Worm (Caenorhabditis elegans) whole organism, early embryonic: ENCODE results near the gene Y69A2AR.31.

Source experiments
- B0310.2 ChIP-seq: sonication (generic microtip); optimal IDR thresholded peaks from 2 replicates; lab custom pipeline; 2016; ENCODE audit warnings: mild to moderate bottlenecking, missing genetic modification characterization, missing compliant biosample characterization
- F13C5.2 ChIP-seq: sonication (generic microtip); optimal IDR thresholded peaks from 2 replicates; lab custom pipeline; 2017; ENCODE audit warnings: mild to moderate bottlenecking, missing genetic modification characterization, inconsistent platforms, missing compliant biosample characterization
- aly-1 ChIP-seq: sonication (generic microtip); optimal IDR thresholded peaks from 2 replicates; lab custom pipeline; 2016; ENCODE audit warnings: missing genetic modification characterization, missing compliant biosample characterization
- ama-1 ChIP-seq: fragments of 150-350 bp; optimal IDR thresholded peaks from 2 replicates; lab custom pipeline; 2014
- ceh-13 ChIP-seq: fragments of 200-800 bp; sonication (Bioruptor generic); optimal IDR thresholded peaks from 2 replicates; lab custom pipeline; 2018; ENCODE audit warnings: mild to moderate bottlenecking, missing genetic modification characterization, missing compliant biosample characterization
- ceh-36 ChIP-seq: sonication (generic microtip); optimal IDR thresholded peaks from 2 replicates; lab custom pipeline; 2016; ENCODE audit warnings: missing genetic modification characterization, inconsistent platforms, missing compliant biosample characterization
- ets-7 ChIP-seq: sonication (generic microtip); optimal IDR thresholded peaks from 2 replicates; lab custom pipeline; 2016; ENCODE audit warnings: missing genotype, missing genetic modification characterization, missing compliant biosample characterization
- flt-1 ChIP-seq: fragments of 200-800 bp; sonication (Bioruptor generic); IDR thresholded peaks from 2 replicates; pipeline ENCODE4 v1.3.6; 2022; ENCODE audit warnings: missing genetic modification characterization, missing compliant biosample characterization
- hmbx-1 ChIP-seq: sonication (generic microtip); optimal IDR thresholded peaks from 2 replicates; lab custom pipeline; 2016; ENCODE audit warnings: mild to moderate bottlenecking, missing genetic modification characterization, missing compliant biosample characterization
- hmg-4 ChIP-seq: fragments of 200-800 bp; sonication (Bioruptor generic); optimal IDR thresholded peaks from 2 replicates; lab custom pipeline; 2018; ENCODE audit warnings: mild to moderate bottlenecking, missing genetic modification characterization, missing compliant biosample characterization
- hnd-1 ChIP-seq: sonication (generic microtip); optimal IDR thresholded peaks from 2 replicates; lab custom pipeline; 2016; ENCODE audit warnings: missing genetic modification characterization, missing compliant biosample characterization
- pes-1 ChIP-seq: fragments of 200-800 bp; sonication (Bioruptor generic); IDR thresholded peaks from 2 replicates; pipeline ENCODE4 v1.3.6; 2022; ENCODE audit warnings: missing genetic modification reagents, missing genetic modification characterization, missing compliant biosample characterization
- scrt-1 ChIP-seq: fragments of 200-800 bp; sonication (Bioruptor generic); IDR thresholded peaks from 2 replicates; pipeline ENCODE4 v1.3.6; 2022; ENCODE audit warnings: missing genetic modification characterization, missing compliant biosample characterization
- sea-1 ChIP-seq: fragments of 200-800 bp; sonication (Bioruptor generic); conservative IDR thresholded peaks from 2 replicates; pipeline ENCODE4 v1.3.6; 2022; ENCODE audit warnings: missing genetic modification characterization, missing compliant biosample characterization
- tbx-11 ChIP-seq: fragments of 200-800 bp; sonication (Bioruptor generic); IDR thresholded peaks from 2 replicates; pipeline ENCODE4 v1.3.6; 2022; ENCODE audit warnings: missing genetic modification characterization, missing compliant biosample characterization
- tbx-37 ChIP-seq: fragments of 200-800 bp; sonication (Bioruptor generic); conservative IDR thresholded peaks from 2 replicates; pipeline ENCODE4 v1.3.6; 2022; ENCODE audit warnings: missing genetic modification reagents, missing genetic modification characterization, missing compliant biosample characterization
- tra-4 ChIP-seq: sonication (generic microtip); optimal IDR thresholded peaks from 2 replicates; lab custom pipeline; 2017; ENCODE audit warnings: missing genetic modification characterization, missing compliant biosample characterization

Y69A2AR.31 gene

DNA sequence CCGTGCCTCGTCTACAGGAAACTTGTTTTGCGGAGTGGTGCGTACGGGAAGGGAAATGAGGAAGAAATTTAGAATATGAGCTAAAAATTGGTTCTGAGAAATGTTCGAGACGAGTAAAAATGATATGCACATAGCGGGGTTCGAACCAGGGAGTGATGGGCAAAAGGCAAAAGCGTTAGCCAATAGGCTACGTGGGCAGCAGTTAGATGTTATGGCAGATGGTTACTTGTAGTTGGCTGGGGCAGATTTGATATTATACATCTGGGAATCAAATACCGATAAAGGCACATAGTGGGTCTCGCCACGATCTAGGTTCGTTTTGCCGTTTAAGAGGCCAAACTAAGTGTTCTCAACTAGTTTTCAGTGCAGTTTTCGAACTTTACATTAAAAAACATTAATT, 6.5 kb downstream of the Y69A2AR.31 start:
- TF ChIP-seq pes-1 (GFP tag; lab: Robert Waterston, UW), result peak; percentile 82
- no peak for TF ChIP-seq ceh-36 (tag; lab: Kevin White, UChicago)
- TF ChIP-seq hmbx-1 (tag; lab: Kevin White, UChicago), result no peak
- TF ChIP-seq tbx-37 (GFP tag; lab: Robert Waterston, UW), result 0 out of 2 replicates have a peak, but pooled peaks have one; percentile 20
- no peak for TF ChIP-seq tra-4 (tag; lab: Kevin White, UChicago)
- peak; percentile 54; the same call in 1 of the 2 replicates for TF ChIP-seq sea-1 (GFP tag; lab: Robert Waterston, UW)
- peak; percentile 77 for TF ChIP-seq flt-1
- no peak for TF ChIP-seq hmg-4 (GFP tag; lab: Kevin White, UChicago)
- peak; percentile 37 for TF ChIP-seq aly-1 (tag; lab: Kevin White, UChicago)
- no peak for TF ChIP-seq F13C5.2
- TF ChIP-seq tbx-11 (GFP tag; lab: Robert Waterston, UW), result peak; percentile 55; the same call in 1 of the 2 replicates
- TF ChIP-seq ama-1 (lab: Kevin White, UChicago), result no peak
- peak; percentile 32; the same call in 1 of the 2 replicates for TF ChIP-seq scrt-1 (GFP tag; lab: Robert Waterston, UW)
- TF ChIP-seq ets-7, result no peak
- TF ChIP-seq ceh-13, result no peak
- no peak for TF ChIP-seq hnd-1 (tag; lab: Kevin White, UChicago)
- TF ChIP-seq B0310.2 (tag; lab: Kevin White, UChicago), result peak; percentile 35

DNA sequence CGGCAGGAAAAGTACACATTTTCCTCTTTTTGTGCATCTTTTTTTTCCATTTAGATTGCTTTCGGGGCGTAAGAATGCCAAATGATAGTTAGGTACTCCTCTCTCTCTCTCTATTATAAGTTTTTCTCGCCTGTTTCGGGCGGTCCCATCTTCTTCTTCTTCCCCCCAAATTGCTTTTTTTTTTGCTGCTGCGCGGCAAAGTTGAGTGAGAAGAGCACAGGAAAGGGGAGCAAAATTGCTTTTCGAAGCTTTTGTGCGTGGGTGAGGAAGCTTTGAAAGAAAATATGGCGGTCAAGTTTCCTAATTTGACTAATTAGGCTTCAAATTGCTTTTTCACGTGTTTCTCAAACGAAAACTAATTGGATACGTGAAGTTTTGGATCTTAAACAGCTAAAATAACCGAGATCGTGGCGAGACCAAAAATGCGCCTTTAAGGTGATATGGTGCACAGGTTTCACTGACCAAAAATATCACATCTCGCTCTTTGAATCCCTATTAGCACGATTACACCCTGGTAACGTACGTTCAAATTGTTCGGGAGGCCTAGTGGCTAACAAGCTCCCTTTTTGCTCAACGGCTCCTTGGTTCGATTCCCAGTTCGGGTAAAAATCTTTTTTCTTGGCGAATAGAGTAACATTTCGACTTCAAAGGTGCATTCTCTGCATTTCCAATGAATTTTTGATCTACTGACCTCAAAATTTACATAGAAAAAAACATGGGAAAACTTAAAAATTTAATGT, 7.2 kb downstream of the Y69A2AR.31 start:
- TF ChIP-seq pes-1 (GFP tag; lab: Robert Waterston, UW) (peak; percentile 16; the same call in 1 of the 2 replicates), tra-4 (tag; lab: Kevin White, UChicago) (no peak), tbx-37 (GFP tag; lab: Robert Waterston, UW) (no peak), aly-1 (tag; lab: Kevin White, UChicago) (no peak)

DNA sequence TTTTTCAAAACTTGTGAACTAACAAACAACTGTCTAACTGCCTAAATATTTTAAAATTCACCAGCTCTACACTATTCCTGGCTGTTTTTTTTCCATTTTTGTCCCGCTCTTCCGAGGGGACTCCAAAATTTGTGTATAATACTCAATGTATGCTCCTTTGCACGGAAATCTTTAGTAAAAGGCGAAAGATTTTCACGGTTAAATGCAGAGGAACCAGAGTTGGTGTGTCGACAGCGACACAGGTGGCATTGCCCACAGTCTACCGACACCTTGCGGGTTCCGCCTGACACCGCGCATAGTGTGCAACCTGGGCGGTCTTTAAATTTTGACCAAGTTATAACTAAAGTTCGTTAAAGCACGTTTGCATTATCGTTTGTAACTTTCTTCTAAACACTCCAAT, 8.8 kb downstream of the Y69A2AR.31 start:
- TF ChIP-seq ceh-13 (no peak), ceh-36 (tag; lab: Kevin White, UChicago) (no peak), ama-1 (lab: Kevin White, UChicago) (no peak), hnd-1 (tag; lab: Kevin White, UChicago) (no peak), sea-1 (GFP tag; lab: Robert Waterston, UW) (no peak), tra-4 (tag; lab: Kevin White, UChicago) (no peak), aly-1 (tag; lab: Kevin White, UChicago) (no peak), hmbx-1 (tag; lab: Kevin White, UChicago) (no peak), tbx-11 (GFP tag; lab: Robert Waterston, UW) (no peak), hmg-4 (GFP tag; lab: Kevin White, UChicago) (no peak), F13C5.2 (no peak), ets-7 (no peak), flt-1 (no peak), tbx-37 (GFP tag; lab: Robert Waterston, UW) (no peak), pes-1 (GFP tag; lab: Robert Waterston, UW) (no peak), B0310.2 (tag; lab: Kevin White, UChicago) (no peak), scrt-1 (GFP tag; lab: Robert Waterston, UW) (no peak)

DNA sequence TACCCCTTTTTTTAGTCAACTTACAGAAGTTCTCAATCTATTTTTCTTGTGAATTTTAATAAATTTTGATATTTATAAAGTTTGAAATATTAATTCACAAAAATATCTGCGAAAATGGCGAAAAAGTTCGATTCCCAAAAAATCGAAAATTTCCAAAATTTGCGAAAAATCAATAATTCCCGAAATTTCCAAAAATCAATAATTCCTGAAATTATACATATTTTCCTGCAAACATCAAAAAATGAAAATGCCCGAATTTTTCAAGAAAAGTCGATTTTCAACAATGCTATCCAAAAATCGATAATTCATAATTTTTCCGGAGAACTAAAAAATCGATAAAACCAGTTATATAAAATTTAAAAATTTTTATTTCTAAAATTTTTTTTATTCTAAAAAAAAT, 13.8 kb downstream of the Y69A2AR.31 start:
- TF ChIP-seq scrt-1 (GFP tag; lab: Robert Waterston, UW) (no peak), ceh-13 (no peak), hmg-4 (GFP tag; lab: Kevin White, UChicago) (no peak), hmbx-1 (tag; lab: Kevin White, UChicago) (no peak), tra-4 (tag; lab: Kevin White, UChicago) (no peak), tbx-11 (GFP tag; lab: Robert Waterston, UW) (no peak), hnd-1 (tag; lab: Kevin White, UChicago) (no peak)

DNA sequence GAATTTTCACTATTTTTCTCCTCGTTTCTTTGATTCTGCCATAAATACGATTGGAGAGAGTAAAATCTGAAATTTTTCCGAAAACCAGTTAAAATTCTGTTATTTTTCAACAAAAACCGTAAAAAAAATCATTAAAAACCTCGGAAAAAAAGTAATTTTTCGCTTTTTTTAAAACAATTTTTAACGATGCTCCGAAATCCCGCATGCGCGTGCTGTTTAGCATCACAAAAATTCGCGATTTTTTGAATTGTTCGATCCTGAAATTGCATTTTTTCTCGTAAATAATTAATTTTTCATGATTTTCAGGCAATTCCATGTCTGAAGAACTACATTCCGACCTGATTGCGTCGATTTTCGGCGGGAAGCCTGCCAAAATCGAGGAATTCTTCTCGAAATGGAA, 21.1 kb downstream of the Y69A2AR.31 start, which contains the start of gene ric-8:
TSS of gene ric-8 (plus strand) at position 301 of the 400 bp plus-strand sequence.
- TF ChIP-seq sea-1 (GFP tag; lab: Robert Waterston, UW) (no peak), tra-4 (tag; lab: Kevin White, UChicago) (no peak), hmg-4 (GFP tag; lab: Kevin White, UChicago) (no peak), ets-7 (no peak), tbx-11 (GFP tag; lab: Robert Waterston, UW) (no peak), tbx-37 (GFP tag; lab: Robert Waterston, UW) (no peak), B0310.2 (tag; lab: Kevin White, UChicago) (no peak), F13C5.2 (no peak), aly-1 (tag; lab: Kevin White, UChicago) (no peak), hnd-1 (tag; lab: Kevin White, UChicago) (no peak), ceh-36 (tag; lab: Kevin White, UChicago) (no peak), flt-1 (no peak), ama-1 (lab: Kevin White, UChicago) (no peak), pes-1 (GFP tag; lab: Robert Waterston, UW) (no peak)

DNA sequence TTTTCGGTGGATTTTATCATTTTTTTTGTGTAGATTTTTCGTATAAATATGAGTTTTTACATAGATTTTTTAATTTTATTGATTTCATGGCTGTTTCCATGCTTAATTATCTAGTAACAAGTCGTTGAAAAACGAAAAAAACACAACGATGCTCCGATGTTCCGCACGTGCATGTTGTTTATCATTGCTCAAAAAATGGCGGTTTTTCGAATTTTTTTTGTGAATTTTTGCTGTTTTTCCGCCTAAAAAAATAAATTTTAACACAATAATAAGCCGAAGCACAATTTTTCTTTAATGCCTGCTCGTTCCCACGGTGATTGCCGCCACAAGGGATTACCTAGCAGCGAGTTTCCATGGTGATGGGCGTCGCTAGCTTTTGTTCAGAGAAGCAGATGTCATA, 21.7 kb downstream of the Y69A2AR.31 start:
- TF ChIP-seq pes-1 (GFP tag; lab: Robert Waterston, UW), result no peak
- TF ChIP-seq ceh-13, result no peak
- TF ChIP-seq tbx-37 (GFP tag; lab: Robert Waterston, UW), result no peak
- no peak for TF ChIP-seq hmg-4 (GFP tag; lab: Kevin White, UChicago)
- no peak for TF ChIP-seq tbx-11 (GFP tag; lab: Robert Waterston, UW)
- TF ChIP-seq scrt-1 (GFP tag; lab: Robert Waterston, UW), result no peak
- no peak for TF ChIP-seq flt-1
- no peak for TF ChIP-seq ets-7
- no peak for TF ChIP-seq hnd-1 (tag; lab: Kevin White, UChicago)
- no peak for TF ChIP-seq sea-1 (GFP tag; lab: Robert Waterston, UW)
- TF ChIP-seq F13C5.2, result no peak
- TF ChIP-seq aly-1 (tag; lab: Kevin White, UChicago), result no peak
- TF ChIP-seq tra-4 (tag; lab: Kevin White, UChicago), result no peak
- no peak for TF ChIP-seq hmbx-1 (tag; lab: Kevin White, UChicago)
- no peak for TF ChIP-seq B0310.2 (tag; lab: Kevin White, UChicago)
- no peak for TF ChIP-seq ceh-36 (tag; lab: Kevin White, UChicago)
- TF ChIP-seq ama-1 (lab: Kevin White, UChicago), result no peak
